Worm (Caenorhabditis elegans): ENCODE measurements around the gene F20B6.9.

DNA sequence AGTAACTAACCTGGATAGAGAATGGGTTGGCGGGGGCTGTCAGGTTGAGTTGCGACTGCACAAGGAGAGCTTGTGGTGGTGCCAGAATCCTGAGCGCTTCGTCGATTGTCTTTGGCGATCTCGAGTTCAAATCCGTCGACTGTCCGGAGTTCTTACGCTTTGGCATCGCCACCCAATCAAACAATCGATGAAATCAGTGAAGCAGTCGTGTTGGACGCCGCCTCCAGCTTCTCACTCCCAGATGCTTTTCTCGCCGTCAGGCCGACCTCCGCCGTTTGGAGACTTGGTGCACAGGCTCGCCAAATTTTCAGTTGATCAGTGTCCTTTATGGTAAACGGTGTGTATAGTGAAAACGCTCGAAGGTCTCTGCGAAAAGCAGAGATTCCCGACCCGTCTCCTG, 9.6 kb upstream of the F20B6.9 start, which contains the start of the genes F20B6.10 and hpk-1:
- no peak for TF ChIP-seq fkh-10 (GFP tag; optimal IDR thresholded peaks at IDR 0.05)
- TF ChIP-seq ceh-24 (tag; optimal IDR thresholded peaks at IDR 0.05): no peak
- no peak for TF ChIP-seq unc-55 (GFP tag; optimal IDR thresholded peaks at IDR 0.05)
- TF ChIP-seq dmd-4 (tag; optimal IDR thresholded peaks at IDR 0.05; ENCODE audit: borderline replicate concordance): no peak
- TF ChIP-seq nhr-11 (tag; optimal IDR thresholded peaks at IDR 0.05): no peak
- TF ChIP-seq sdc-2 (tag; optimal IDR thresholded peaks at IDR 0.05): no peak
- TF ChIP-seq ama-1 (optimal IDR thresholded peaks at IDR 0.05): no peak
- no peak for TF ChIP-seq elt-2 (tag; optimal IDR thresholded peaks at IDR 0.05)
- TF ChIP-seq ceh-31 (tag; optimal IDR thresholded peaks at IDR 0.05): no peak
- no peak for TF ChIP-seq pha-4 (tag; optimal IDR thresholded peaks at IDR 0.05)

All from whole organism, late embryonic.